Fruit fly (Drosophila melanogaster): Measurements from ENCODE around the gene Drsl6.
A peak's percentile ranks its signal among the peaks of the same experiment; 100 is the strongest.

Gene Drsl6

DNA sequence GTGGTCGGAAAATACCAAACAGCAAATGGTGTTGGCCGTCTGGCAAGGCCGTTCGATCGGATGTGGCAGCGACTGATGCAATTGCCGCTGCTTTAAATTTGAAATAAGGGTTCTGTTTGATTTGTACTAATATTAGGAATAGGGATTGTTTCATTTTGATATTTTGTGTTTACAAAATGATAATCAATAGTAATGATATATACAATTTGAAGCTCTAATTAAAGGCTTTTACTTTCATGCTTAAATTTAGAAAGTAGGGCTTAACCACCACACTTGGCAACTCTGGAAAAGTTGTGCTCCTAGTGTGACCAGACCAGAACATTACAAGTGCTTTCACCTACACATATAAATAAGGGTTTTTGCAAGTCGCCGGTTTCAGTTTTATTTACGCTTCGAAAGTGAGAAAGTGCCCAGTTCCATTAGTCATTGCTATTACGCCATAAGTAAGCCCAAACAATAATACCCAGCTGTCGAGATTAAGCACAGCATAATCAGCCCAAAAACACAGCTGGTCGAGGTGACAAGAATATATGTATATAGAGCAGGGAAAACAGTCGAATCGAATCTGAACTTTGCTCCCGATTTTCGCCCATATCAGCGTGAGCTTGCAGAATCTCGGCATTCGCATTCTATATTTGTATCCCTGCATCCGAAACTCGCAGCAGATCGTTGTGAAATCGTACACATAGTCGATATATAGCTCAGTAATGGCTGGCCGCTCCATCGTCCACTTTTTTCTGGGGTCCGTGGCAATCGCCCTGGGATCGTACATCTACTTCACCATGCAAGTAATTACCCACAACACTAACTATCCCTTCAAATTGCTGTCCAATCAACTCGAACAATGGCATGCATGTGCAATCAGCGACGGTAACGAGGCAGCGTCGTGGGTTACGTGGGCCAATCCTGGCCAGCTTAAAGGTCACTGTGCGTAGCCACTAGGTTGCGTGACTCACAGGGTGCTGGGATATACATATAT lies 10.0 kb downstream of the Drsl6 start, which contains the start of gene Gtpx (continued):
- TF ChIP-seq CG15514 (GFP tag; optimal IDR thresholded peaks at IDR 0.05) (peak; percentile 63), chn (GFP tag; optimal IDR thresholded peaks at IDR 0.05) (peak; percentile 3), z (GFP tag; IDR thresholded peaks at IDR 0.05) (no peak), crol (GFP tag; IDR thresholded peaks at IDR 0.05) (no peak), nmo (GFP tag; optimal IDR thresholded peaks at IDR 0.05) (peak; percentile 76), Stat92E (GFP tag; optimal IDR thresholded peaks at IDR 0.05) (no peak), ken (GFP tag; IDR thresholded peaks at IDR 0.05) (0 out of 3 replicates have a peak, but pooled peaks have one; percentile 4), Ptx1 (GFP tag; IDR thresholded peaks at IDR 0.05) (no peak), row (GFP tag; IDR thresholded peaks at IDR 0.05) (peak; percentile 81), eyg (GFP tag; optimal IDR thresholded peaks at IDR 0.05) (no peak), CG31365 (tag; optimal IDR thresholded peaks at IDR 0.05) (no peak), CG11085 (GFP tag; IDR thresholded peaks at IDR 0.05) (no peak), CG8924 (tag; optimal IDR thresholded peaks at IDR 0.05) (peak; percentile 6), CG1603 (tag; optimal IDR thresholded peaks at IDR 0.05) (peak; percentile 54), Drgx (GFP tag; IDR thresholded peaks at IDR 0.05) (0 out of 2 replicates have a peak, but pooled peaks have one; percentile 24), mld (GFP tag; IDR thresholded peaks at IDR 0.05; ENCODE audit: partially characterized antibody) (no peak), vfl (GFP tag; optimal IDR thresholded peaks at IDR 0.05) (peak; percentile 9), HLHmδ (GFP tag; optimal IDR thresholded peaks at IDR 0.05) (no peak), CG7357 (GFP tag; IDR thresholded peaks at IDR 0.05) (no peak), CG8944 (GFP tag; optimal IDR thresholded peaks at IDR 0.05) (no peak), bbx (GFP tag; IDR thresholded peaks at IDR 0.05; ENCODE audit: partially characterized antibody) (no peak), pros (GFP tag; optimal IDR thresholded peaks at IDR 0.05) (no peak), oc (tag; optimal IDR thresholded peaks at IDR 0.05) (no peak), CG4424 (GFP tag; optimal IDR thresholded peaks at IDR 0.05) (no peak), fd3F (GFP tag; optimal IDR thresholded peaks at IDR 0.05) (peak; percentile 29), CHES-1-like (GFP tag; optimal IDR thresholded peaks at IDR 0.05) (peak; percentile 61), Ets65A (GFP tag) (peak; percentile 11), pfk (GFP tag; optimal IDR thresholded peaks at IDR 0.05) (no peak), bsh (GFP tag; optimal IDR thresholded peaks at IDR 0.05) (peak; percentile 25 to 57), Camta (GFP tag; optimal IDR thresholded peaks at IDR 0.05) (no peak), CG12744 (GFP tag; optimal IDR thresholded peaks at IDR 0.05) (peak; percentile 7), CG3847 (GFP tag; IDR thresholded peaks at IDR 0.05) (peak; percentile 84), Nf-YC (tag; optimal IDR thresholded peaks at IDR 0.05) (peak; percentile 53), CG6765 (GFP tag; optimal IDR thresholded peaks at IDR 0.05) (no peak), Sin3A (optimal IDR thresholded peaks at IDR 0.05) (peak; percentile 96), Hsf (GFP tag; optimal IDR thresholded peaks at IDR 0.05) (peak; percentile 53), dmrt11E (tag; optimal IDR thresholded peaks at IDR 0.05) (peak; percentile 8), Sry-β (GFP tag; optimal IDR thresholded peaks at IDR 0.05) (no peak), CG4617 (GFP tag; optimal IDR thresholded peaks at IDR 0.05; ENCODE audit: borderline replicate concordance) (peak; percentile 10), lmd (GFP tag; IDR thresholded peaks at IDR 0.05) (peak; percentile 20; the same call in 1 of the 2 replicates), CG9817 (tag; optimal IDR thresholded peaks at IDR 0.05) (peak; percentile 65), otp (GFP tag; IDR thresholded peaks at IDR 0.05) (no peak), abd-A (tag; optimal IDR thresholded peaks at IDR 0.05) (no peak), CG11504 (tag; optimal IDR thresholded peaks at IDR 0.05) (no peak), crc (GFP tag; optimal IDR thresholded peaks at IDR 0.05) (peak; percentile 66), CG8388 (GFP tag; optimal IDR thresholded peaks at IDR 0.05) (peak; percentile 19), CrebB (tag; optimal IDR thresholded peaks at IDR 0.05) (no peak), nau (GFP tag; optimal IDR thresholded peaks at IDR 0.05) (no peak)

Data from whole organism, embryonic.